Fruit fly (Drosophila melanogaster) whole organism, embryonic: ENCODE measurements around the gene Zyx.

Source experiments
- Antp ChIP-seq: fragments of 200-800 bp; sonication (Bioruptor generic); optimal IDR thresholded peaks from 3 replicates; lab custom pipeline; 2016; ENCODE audit warnings: missing biosample characterization, missing genetic modification characterization
- B-H1 ChIP-seq: fragments of 200-800 bp; sonication (Bioruptor generic); IDR thresholded peaks from 3 replicates; pipeline ENCODE4 v1.3.6; 2022; ENCODE audit warnings: missing biosample characterization, missing genetic modification characterization
- CG10209 ChIP-seq: fragments of 200-800 bp; sonication (Bioruptor generic); optimal IDR thresholded peaks from 3 replicates; lab custom pipeline; 2017; ENCODE audit warnings: missing biosample characterization, mild to moderate bottlenecking, missing genetic modification characterization, missing genetic modification reagents
- CG11085 ChIP-seq: fragments of 200-800 bp; sonication (Bioruptor generic); IDR thresholded peaks from 2 replicates; pipeline ENCODE4 v1.3.6; 2022; ENCODE audit warnings: missing biosample characterization, missing genetic modification characterization
- CG11093 ChIP-seq: fragments of 200-800 bp; sonication (Bioruptor generic); IDR thresholded peaks from 3 replicates; pipeline ENCODE4 v1.3.6; 2022; ENCODE audit warnings: missing biosample characterization, missing genetic modification characterization
- CG11247 ChIP-seq: fragments of 200-800 bp; sonication (Bioruptor generic); IDR thresholded peaks from 2 replicates; pipeline ENCODE4 v1.3.6; 2022; ENCODE audit warnings: missing biosample characterization, missing genetic modification characterization
- CG11456 ChIP-seq: fragments of 200-800 bp; sonication (Bioruptor generic); IDR thresholded peaks from 3 replicates; pipeline ENCODE4 v1.3.6; 2022; ENCODE audit warnings: missing biosample characterization, missing genetic modification characterization
- CG12104 ChIP-seq: fragments of 200-800 bp; sonication (Bioruptor generic); optimal IDR thresholded peaks from 3 replicates; lab custom pipeline; 2016; ENCODE audit warnings: missing biosample characterization, missing genetic modification characterization
- CG12236 ChIP-seq: fragments of 200-800 bp; sonication (Bioruptor generic); optimal IDR thresholded peaks from 2 replicates; lab custom pipeline; 2016; ENCODE audit warnings: missing biosample characterization, missing genetic modification characterization
- CG14050 ChIP-seq: fragments of 200-800 bp; sonication (Bioruptor generic); IDR thresholded peaks from 3 replicates; pipeline ENCODE4 v1.3.6; 2022; ENCODE audit warnings: missing biosample characterization, missing genetic modification characterization
- CG14441 ChIP-seq: fragments of 200-800 bp; sonication (Bioruptor generic); IDR thresholded peaks from 2 replicates; pipeline ENCODE4 v1.3.6; 2022; ENCODE audit warnings: missing biosample characterization, missing genetic modification characterization
- CG15073 ChIP-seq: fragments of 200-800 bp; sonication (Bioruptor generic); optimal IDR thresholded peaks from 2 replicates; lab custom pipeline; 2016; ENCODE audit warnings: missing biosample characterization, missing genetic modification characterization
- CG17186 ChIP-seq: fragments of 200-800 bp; sonication (Bioruptor generic); optimal IDR thresholded peaks from 3 replicates; lab custom pipeline; 2017; ENCODE audit warnings: missing biosample characterization, missing genetic modification reagents, missing genetic modification characterization
- CG1832 ChIP-seq: fragments of 200-800 bp; sonication (Bioruptor generic); optimal IDR thresholded peaks from 2 replicates; lab custom pipeline; 2017; ENCODE audit warnings: missing biosample characterization, mild to moderate bottlenecking, missing genetic modification characterization, inconsistent platforms
- CG18619 ChIP-seq: fragments of 200-800 bp; sonication (Bioruptor generic); optimal IDR thresholded peaks from 3 replicates; lab custom pipeline; 2017; ENCODE audit warnings: missing biosample characterization, mild to moderate bottlenecking, missing genetic modification characterization
- CG2129 ChIP-seq: fragments of 200-800 bp; sonication (Bioruptor generic); IDR thresholded peaks from 2 replicates; pipeline ENCODE4 v1.3.6; 2022; ENCODE audit warnings: missing biosample characterization, missing genetic modification characterization; ENCODE audit not compliant: partially characterized antibody
- CG2875 ChIP-seq: fragments of 200-800 bp; sonication (Bioruptor generic); optimal IDR thresholded peaks from 2 replicates; lab custom pipeline; 2017; ENCODE audit warnings: missing biosample characterization, mild to moderate bottlenecking, missing genetic modification characterization, missing genetic modification reagents
- CG31365 ChIP-seq: fragments of 200-800 bp; sonication (Bioruptor generic); optimal IDR thresholded peaks from 2 replicates; lab custom pipeline; 2018; ENCODE audit warnings: missing biosample characterization, mild to moderate bottlenecking, missing genetic modification characterization
- CG4424 ChIP-seq: fragments of 200-800 bp; sonication (Bioruptor generic); optimal IDR thresholded peaks from 3 replicates; lab custom pipeline; 2016; ENCODE audit warnings: missing biosample characterization, missing genetic modification characterization
- CG5245 ChIP-seq: fragments of 200-800 bp; sonication (Bioruptor generic); optimal IDR thresholded peaks from 3 replicates; lab custom pipeline; 2016; ENCODE audit warnings: missing biosample characterization, missing genetic modification characterization
- CG6854 ChIP-seq: fragments of 200-800 bp; sonication (Bioruptor generic); optimal IDR thresholded peaks from 3 replicates; lab custom pipeline; 2017; ENCODE audit warnings: missing biosample characterization, mild to moderate bottlenecking, missing genetic modification characterization
- CG8924 ChIP-seq: fragments of 200-800 bp; optimal IDR thresholded peaks from 3 replicates; lab custom pipeline; 2019; ENCODE audit warnings: missing biosample characterization, mild to moderate bottlenecking, missing genetic modification characterization, moderate library complexity
- CG9215 ChIP-seq: fragments of 200-800 bp; sonication (Bioruptor generic); IDR thresholded peaks from 2 replicates; pipeline ENCODE4 v1.3.6; 2022; ENCODE audit warnings: missing biosample characterization, missing genetic modification characterization
- CHES-1-like ChIP-seq: fragments of 200-800 bp; sonication (Bioruptor generic); optimal IDR thresholded peaks from 2 replicates; lab custom pipeline; 2016; ENCODE audit warnings: missing biosample characterization, missing genetic modification characterization
- Camta ChIP-seq: fragments of 200-800 bp; sonication (Bioruptor generic); optimal IDR thresholded peaks from 2 replicates; lab custom pipeline; 2016; ENCODE audit warnings: missing biosample characterization, missing genetic modification characterization
- Dll ChIP-seq: fragments of 200-800 bp; sonication (Bioruptor generic); IDR thresholded peaks from 4 replicates; pipeline ENCODE4 v1.3.6; 2022; ENCODE audit warnings: missing biosample characterization, missing genetic modification characterization; ENCODE audit not compliant: partially characterized antibody
- Elba2 ChIP-seq: fragments of 200-800 bp; sonication (Bioruptor generic); optimal IDR thresholded peaks from 3 replicates; lab custom pipeline; 2016; ENCODE audit warnings: missing biosample characterization, missing genetic modification characterization
- Hmr ChIP-seq: fragments of 200-800 bp; sonication (Bioruptor generic); optimal IDR thresholded peaks from 3 replicates; lab custom pipeline; 2017; ENCODE audit warnings: mild to moderate bottlenecking, missing biosample characterization, missing genetic modification reagents, missing genetic modification characterization
- Hr39 ChIP-seq: fragments of >200 bp; optimal IDR thresholded peaks from 2 replicates; lab custom pipeline; 2017
- Hr51 ChIP-seq, 2 experiments: fragments of 200-800 bp; sonication (Bioruptor generic); optimal IDR thresholded peaks; 2 replicates in 1 of 2; 3 replicates in 1 of 2; lab custom pipeline; 2016 to 2018; ENCODE audit warnings: missing biosample characterization in 2 of 2, missing genetic modification characterization in 2 of 2, mild to moderate bottlenecking in 1 of 2, moderate library complexity in 1 of 2
- NFAT ChIP-seq: fragments of 200-800 bp; sonication (Bioruptor generic); IDR thresholded peaks from 2 replicates; pipeline ENCODE4 v1.3.6; 2022; ENCODE audit warnings: missing biosample characterization, missing genetic modification characterization
- Nf-YB ChIP-seq: fragments of 200-800 bp; sonication (Bioruptor generic); optimal IDR thresholded peaks from 3 replicates; lab custom pipeline; 2019; ENCODE audit warnings: missing biosample characterization, mild to moderate bottlenecking, missing genetic modification characterization, moderate library complexity
- PHDP ChIP-seq: fragments of 200-800 bp; sonication (Bioruptor generic); optimal IDR thresholded peaks from 3 replicates; lab custom pipeline; 2018; ENCODE audit warnings: missing biosample characterization, mild to moderate bottlenecking, missing genetic modification characterization, moderate library complexity
- ara ChIP-seq: fragments of 200-800 bp; sonication (Bioruptor generic); IDR thresholded peaks from 2 replicates; pipeline ENCODE4 v1.3.6; 2022; ENCODE audit warnings: missing biosample characterization, missing genetic modification characterization
- bcd ChIP-seq: fragments of 200-800 bp; sonication (Bioruptor generic); optimal IDR thresholded peaks from 2 replicates; lab custom pipeline; 2017; ENCODE audit warnings: missing biosample characterization, mild to moderate bottlenecking, missing genetic modification characterization
- chn ChIP-seq: fragments of 200-800 bp; sonication (Bioruptor generic); optimal IDR thresholded peaks from 2 replicates; lab custom pipeline; 2016; ENCODE audit warnings: missing biosample characterization, missing genetic modification characterization
- dan ChIP-seq: fragments of 200-800 bp; sonication (Bioruptor generic); IDR thresholded peaks from 2 replicates; pipeline ENCODE4 v1.3.6; 2022; ENCODE audit warnings: missing biosample characterization, missing genetic modification characterization
- ham ChIP-seq: fragments of 200-800 bp; sonication (Bioruptor generic); IDR thresholded peaks from 2 replicates; pipeline ENCODE4 v1.3.6; 2022; ENCODE audit warnings: missing biosample characterization, missing genetic modification characterization
- knrl ChIP-seq: fragments of 200-800 bp; sonication (Bioruptor generic); IDR thresholded peaks from 3 replicates; pipeline ENCODE4 v1.3.6; 2022; ENCODE audit warnings: missing biosample characterization, missing genetic modification characterization; ENCODE audit not compliant: partially characterized antibody
- mld ChIP-seq: fragments of 200-800 bp; sonication (Bioruptor generic); IDR thresholded peaks from 3 replicates; pipeline ENCODE4 v1.3.6; 2022; ENCODE audit warnings: missing biosample characterization, missing genetic modification characterization; ENCODE audit not compliant: partially characterized antibody
- nau ChIP-seq: fragments of 200-800 bp; sonication (Bioruptor generic); optimal IDR thresholded peaks from 3 replicates; lab custom pipeline; 2017; ENCODE audit warnings: missing biosample characterization, mild to moderate bottlenecking, missing genetic modification characterization, missing genetic modification reagents
- odd ChIP-seq: fragments of 200-800 bp; sonication (Bioruptor generic); optimal IDR thresholded peaks from 2 replicates; lab custom pipeline; 2017; ENCODE audit warnings: missing biosample characterization, mild to moderate bottlenecking, missing genetic modification characterization
- pfk ChIP-seq: fragments of 200-800 bp; sonication (Bioruptor generic); optimal IDR thresholded peaks from 2 replicates; lab custom pipeline; 2018; ENCODE audit warnings: missing biosample characterization, mild to moderate bottlenecking, missing genetic modification characterization, moderate library complexity
- shn ChIP-seq: fragments of 200-800 bp; sonication (Bioruptor generic); optimal IDR thresholded peaks from 3 replicates; lab custom pipeline; 2016; ENCODE audit warnings: missing biosample characterization, missing genetic modification characterization
- slbo ChIP-seq: fragments of 200-800 bp; sonication (Bioruptor generic); IDR thresholded peaks from 2 replicates; pipeline ENCODE4 v1.3.6; 2022; ENCODE audit warnings: missing biosample characterization, missing genetic modification characterization
- tgo ChIP-seq: fragments of 200-800 bp; sonication (Bioruptor generic); IDR thresholded peaks from 3 replicates; pipeline ENCODE4 v1.3.6; 2022; ENCODE audit warnings: missing biosample characterization, missing genetic modification characterization
- tll ChIP-seq, 2 experiments: fragments of 200-800 bp in 1 of 2; fragments of >200 bp in 1 of 2; sonication (Bioruptor generic) in 1 of 2; optimal IDR thresholded peaks; 2 replicates each; lab custom pipeline; 2017 to 2019; ENCODE audit warnings: missing biosample characterization in 2 of 2, missing genetic modification characterization in 2 of 2, mild to moderate bottlenecking in 1 of 2, moderate library complexity in 1 of 2
- usp ChIP-seq: fragments of >200 bp; optimal IDR thresholded peaks from 2 replicates; lab custom pipeline; 2017; ENCODE audit warnings: missing biosample characterization, missing genetic modification characterization
- yki ChIP-seq: fragments of >200 bp; optimal IDR thresholded peaks from 3 replicates; lab custom pipeline; 2018
- zen ChIP-seq: fragments of 200-800 bp; sonication (Bioruptor generic); optimal IDR thresholded peaks from 3 replicates; lab custom pipeline; 2018; ENCODE audit warnings: missing biosample characterization, mild to moderate bottlenecking, missing genetic modification characterization, moderate library complexity

Zyx gene

DNA sequence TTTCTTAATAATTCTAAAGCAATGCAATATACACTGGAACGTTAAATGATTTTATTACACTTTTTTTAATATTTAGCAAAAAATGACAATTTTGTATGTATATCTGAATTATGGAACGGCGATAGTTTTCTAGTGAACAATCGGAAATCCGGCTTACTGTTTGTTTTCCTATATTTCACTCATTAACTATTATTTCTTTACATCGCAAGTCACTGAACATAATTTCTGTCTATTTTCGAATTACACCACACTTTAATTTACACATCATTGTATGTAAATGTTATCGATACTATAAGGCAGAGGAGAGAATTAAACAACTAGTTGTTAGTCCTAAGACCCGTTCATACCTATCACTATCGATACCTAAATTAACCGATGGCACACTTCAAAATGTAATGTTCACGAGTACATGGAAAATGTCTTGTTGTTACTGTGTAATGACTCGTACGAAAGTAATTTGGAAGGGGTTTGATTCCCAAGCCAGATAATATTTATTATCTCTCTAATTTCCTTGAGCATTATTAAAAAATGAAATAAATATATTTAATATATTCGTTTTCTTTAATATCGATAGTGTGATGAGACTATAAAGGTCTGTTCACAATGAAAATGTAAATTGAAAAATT, 37.9 kb downstream of the Zyx start, which contains the start of gene PlexA (continued):
- TF ChIP-seq CG15073 (GFP tag; lab: Kevin White, UChicago) (peak; percentile 20), knrl (GFP tag; lab: Robert Waterston, UW) (peak; percentile 84), shn (GFP tag; lab: Kevin White, UChicago) (peak; percentile 50), yki (lab: Kevin White, UChicago) (no peak), chn (GFP tag; lab: Kevin White, UChicago) (peak; percentile 75), dan (no peak), CG11085 (GFP tag; lab: Robert Waterston, UW) (peak; percentile 91), CG8924 (peak; percentile 76), CG1832 (GFP tag; lab: Kevin White, UChicago) (no peak), CG11093 (GFP tag; lab: Robert Waterston, UW) (peak; percentile 95), CG12104 (peak; percentile 46), Antp (peak; percentile 62), CG12236 (GFP tag; lab: Kevin White, UChicago) (no peak), CG10209 (GFP tag; lab: Kevin White, UChicago) (peak; percentile 88), bcd (peak; percentile 90), ham (GFP tag; lab: Robert Waterston, UW) (no peak; the same call in 1 of the 2 replicates), CG5245 (GFP tag; lab: Kevin White, UChicago) (peak; percentile 72), CG11247 (GFP tag; lab: Robert Waterston, UW) (peak; percentile 95), CG6854 (GFP tag; lab: Kevin White, UChicago) (no peak), CG2129 (GFP tag; lab: Robert Waterston, UW) (peak; percentile 19; the same call in 1 of the 2 replicates), nau (GFP tag; lab: Kevin White, UChicago) (no peak), CG31365 (tag; lab: Kevin White, UChicago) (no peak), CG14441 (GFP tag; lab: Robert Waterston, UW) (peak; percentile 96), CG17186 (GFP tag; lab: Kevin White, UChicago) (peak; percentile 39), CG14050 (GFP tag; lab: Robert Waterston, UW) (peak; percentile 88), Hr51 (GFP tag; optimal IDR thresholded peaks at IDR 0.05; lab: Kevin White, UChicago) (peak; percentile 18 to 84), usp (GFP tag; lab: Kevin White, UChicago) (no peak), B-H1 (GFP tag; lab: Robert Waterston, UW) (peak; percentile 94), odd (GFP tag; lab: Kevin White, UChicago) (no peak), Camta (GFP tag; lab: Kevin White, UChicago) (peak; percentile 40), slbo (GFP tag; lab: Robert Waterston, UW) (peak; percentile 98), CG18619 (GFP tag; lab: Kevin White, UChicago) (peak; percentile 71), CHES-1-like (GFP tag; lab: Kevin White, UChicago) (peak; percentile 42), Dll (peak; percentile 70), tgo (GFP tag; lab: Robert Waterston, UW) (peak; percentile 94), NFAT (GFP tag; lab: Robert Waterston, UW) (peak; percentile 95), CG11456 (GFP tag; lab: Robert Waterston, UW) (peak; percentile 97), CG9215 (peak; percentile 92), zen (tag; lab: Kevin White, UChicago) (peak; percentile 91), Hr39 (lab: Kevin White, UChicago) (no peak), mld (GFP tag; lab: Robert Waterston, UW) (peak; percentile 53; the same call in 1 of the 3 replicates), tll (GFP tag; optimal IDR thresholded peaks at IDR 0.05; lab: Kevin White, UChicago) (no peak), pfk (peak; percentile 71), CG4424 (GFP tag; lab: Kevin White, UChicago) (peak; percentile 82), CG2875 (peak; percentile 19), Elba2 (GFP tag; lab: Kevin White, UChicago) (peak; percentile 67), ara (GFP tag; lab: Robert Waterston, UW) (no peak), Nf-YB (GFP tag; lab: Kevin White, UChicago) (peak; percentile 35), PHDP (peak; percentile 85), Hmr (GFP tag; lab: Kevin White, UChicago) (peak; percentile 80)
